Fruit fly (Drosophila melanogaster): ENCODE results near the gene CG32986.
A peak's percentile ranks its signal among the peaks of the same experiment; 100 is the strongest.

Gene CG32986

dm6 chr2L:8862476-8862875 lies at the start of gene CG32986:
CG32986 (plus strand) TSS chr2L:8862776.
- TF ChIP-seq CG3032 (tag; optimal IDR thresholded peaks at IDR 0.05) (no peak), achi (GFP tag; optimal IDR thresholded peaks at IDR 0.05) (no peak), CG6854 (GFP tag; optimal IDR thresholded peaks at IDR 0.05) (no peak), fd85E (GFP tag; optimal IDR thresholded peaks at IDR 0.05) (no peak), fd59A (GFP tag; optimal IDR thresholded peaks at IDR 0.05) (no peak), Sox14 (GFP tag; optimal IDR thresholded peaks at IDR 0.05) (no peak), CG7368 (GFP tag; optimal IDR thresholded peaks at IDR 0.05) (no peak), dsx (GFP tag; optimal IDR thresholded peaks at IDR 0.05; ENCODE audit: poor library complexity, severe bottlenecking) (no peak), net (GFP tag; optimal IDR thresholded peaks at IDR 0.05) (no peak), cyc (GFP tag; optimal IDR thresholded peaks at IDR 0.05) (no peak)

dm6 chr2L:8817343-8817742 lies 45.2 kb upstream of the CG32986 start:
- TF ChIP-seq dsx (GFP tag; optimal IDR thresholded peaks at IDR 0.05; ENCODE audit: poor library complexity, severe bottlenecking) (no peak), Sox15 (GFP tag; optimal IDR thresholded peaks at IDR 0.05) (no peak), Met (GFP tag; optimal IDR thresholded peaks at IDR 0.05) (no peak), acj6 (GFP tag; optimal IDR thresholded peaks at IDR 0.05) (no peak), Ets21C (GFP tag; optimal IDR thresholded peaks at IDR 0.05) (no peak), Smox (GFP tag; optimal IDR thresholded peaks at IDR 0.05) (no peak), CG3919 (GFP tag; optimal IDR thresholded peaks at IDR 0.05) (no peak), Sox102F (GFP tag; optimal IDR thresholded peaks at IDR 0.05) (no peak), CG8632 (GFP tag; optimal IDR thresholded peaks at IDR 0.05) (no peak), CG6792 (GFP tag; optimal IDR thresholded peaks at IDR 0.05) (no peak), vri (GFP tag; optimal IDR thresholded peaks at IDR 0.05) (no peak), CG6276 (GFP tag; optimal IDR thresholded peaks at IDR 0.05) (no peak), Hr4 (GFP tag; optimal IDR thresholded peaks at IDR 0.05) (no peak)

- TF ChIP-seq Sox14 (GFP tag; optimal IDR thresholded peaks at IDR 0.05) (no peak), CG3032 (tag; optimal IDR thresholded peaks at IDR 0.05) (no peak), CG11294 (GFP tag; IDR thresholded peaks at IDR 0.05) (no peak), dsx (GFP tag; optimal IDR thresholded peaks at IDR 0.05; ENCODE audit: poor library complexity, severe bottlenecking) (no peak), CG7368 (GFP tag; optimal IDR thresholded peaks at IDR 0.05) (no peak), CG16779 (tag; optimal IDR thresholded peaks at IDR 0.05) (no peak), spab (GFP tag; optimal IDR thresholded peaks at IDR 0.05) (no peak), esn (GFP tag; optimal IDR thresholded peaks at IDR 0.05) (no peak), Sox15 (GFP tag; optimal IDR thresholded peaks at IDR 0.05) (no peak), acj6 (GFP tag; optimal IDR thresholded peaks at IDR 0.05) (no peak), CG1621 (tag; optimal IDR thresholded peaks at IDR 0.05) (no peak), CG10631 (GFP tag; optimal IDR thresholded peaks at IDR 0.05) (no peak), eg (GFP tag; IDR thresholded peaks at IDR 0.05) (no peak), CG8319 (GFP tag; optimal IDR thresholded peaks at IDR 0.05) (no peak), Hr39 (GFP tag; optimal IDR thresholded peaks at IDR 0.05) (no peak)
Measured at dm6 chr2L:8820539-8820938, 42.0 kb upstream of the CG32986 start.

DNA sequence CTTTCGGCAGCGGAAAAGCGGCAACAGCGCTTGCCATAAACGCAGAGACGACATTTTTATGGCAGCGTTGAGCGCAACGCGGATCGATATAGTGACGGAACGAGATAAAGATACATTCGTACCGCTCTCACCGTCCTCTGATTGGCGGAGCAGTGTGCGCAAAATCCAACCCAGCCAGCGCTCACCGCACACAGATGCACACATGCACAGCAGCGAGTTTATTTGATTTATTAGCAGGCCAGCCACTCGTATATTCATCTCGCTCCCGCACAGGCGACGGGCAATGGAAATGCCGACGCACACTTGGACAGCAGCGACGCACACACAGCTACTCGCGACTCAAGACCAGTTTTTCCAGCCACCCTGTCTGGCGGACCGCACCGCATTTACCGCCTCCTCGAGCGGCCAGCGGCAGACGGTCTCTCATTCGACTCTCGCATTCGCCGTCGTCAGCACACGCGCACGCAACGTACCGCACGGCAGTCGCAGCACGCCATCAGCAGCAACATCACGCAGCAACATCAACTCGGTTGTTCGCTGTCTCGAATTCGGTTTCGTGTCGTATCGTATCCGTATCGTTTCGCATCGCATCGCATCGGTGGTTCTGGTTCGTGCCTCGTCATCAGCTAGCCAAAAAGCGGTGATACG lies 37.2 kb upstream of the CG32986 start, which contains the start of gene SoxN:
Gene SoxN (plus strand): TSS at position 424 of the 648 bp plus-strand sequence.
- TF ChIP-seq fkh (GFP tag; optimal IDR thresholded peaks at IDR 0.05) (peak; percentile 96), topi (GFP tag; optimal IDR thresholded peaks at IDR 0.05) (no peak), CG3919 (GFP tag; optimal IDR thresholded peaks at IDR 0.05) (peak; percentile 41), Met (GFP tag; optimal IDR thresholded peaks at IDR 0.05) (no peak), Sox14 (GFP tag; optimal IDR thresholded peaks at IDR 0.05) (peak; percentile 8), CG7368 (GFP tag; optimal IDR thresholded peaks at IDR 0.05) (peak; percentile 34), Lpt (GFP tag; optimal IDR thresholded peaks at IDR 0.05) (no peak), CG34406 (GFP tag; optimal IDR thresholded peaks at IDR 0.05) (no peak), CG8119 (GFP tag; IDR thresholded peaks at IDR 0.05) (0 out of 3 replicates have a peak, but pooled peaks have one; percentile 29), lz (GFP tag; optimal IDR thresholded peaks at IDR 0.05) (no peak), cyc (GFP tag; optimal IDR thresholded peaks at IDR 0.05) (no peak), Ets96B (tag; optimal IDR thresholded peaks at IDR 0.05) (no peak), CG9139 (GFP tag; optimal IDR thresholded peaks at IDR 0.05) (peak; percentile 2), esn (GFP tag; optimal IDR thresholded peaks at IDR 0.05) (peak; percentile 17), CG16779 (tag; optimal IDR thresholded peaks at IDR 0.05) (no peak), eg (GFP tag; IDR thresholded peaks at IDR 0.05) (0 out of 3 replicates have a peak, but pooled peaks have one; percentile 6), CG8632 (GFP tag; optimal IDR thresholded peaks at IDR 0.05) (no peak), CG6163 (GFP tag; IDR thresholded peaks at IDR 0.05) (peak; percentile 46; the same call in 1 of the 3 replicates), ss (GFP tag; optimal IDR thresholded peaks at IDR 0.05) (peak; percentile 51 to 96), svp (GFP tag) (peak; percentile 46), achi (GFP tag; optimal IDR thresholded peaks at IDR 0.05) (no peak), Eip75B (GFP tag; optimal IDR thresholded peaks at IDR 0.05) (peak; percentile 4), net (GFP tag; optimal IDR thresholded peaks at IDR 0.05) (peak; percentile 9)

All from whole organism, prepupa.